Fruit fly (Drosophila melanogaster): ENCODE results near the gene CG7840.
A peak's percentile ranks its signal among the peaks of the same experiment; 100 is the strongest.

The CG7840 gene

DNA sequence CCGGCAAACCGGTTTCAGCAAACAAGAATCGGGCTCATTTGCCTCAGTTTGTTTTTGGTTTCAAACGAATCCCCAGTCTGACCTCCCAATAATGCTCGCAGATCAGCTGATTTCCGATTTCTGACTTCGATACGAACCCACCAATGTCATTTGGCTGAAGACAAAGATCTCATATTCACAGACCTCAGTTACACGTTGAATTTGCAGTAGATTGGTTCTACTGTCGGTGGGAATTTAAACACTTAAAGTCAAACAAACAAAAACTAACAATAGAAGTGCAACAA lies 21.8 kb downstream of the CG7840 start, which contains the start of gene CG14275:
Gene CG14275, plus strand, starts transcription at position 185 of the 284 bp plus-strand sequence.
- TF ChIP-seq CG31441 (GFP tag; IDR thresholded peaks at IDR 0.05): no peak
- TF ChIP-seq nerfin-2 (GFP tag; IDR thresholded peaks at IDR 0.05; ENCODE audit: partially characterized antibody): no peak
- no peak for TF ChIP-seq Aef1 (GFP tag; IDR thresholded peaks at IDR 0.05)
- TF ChIP-seq Sox102F (GFP tag; optimal IDR thresholded peaks at IDR 0.05): no peak
- peak in 1 of 2 experiments; percentile 11 for TF ChIP-seq crp (GFP tag; optimal IDR thresholded peaks at IDR 0.05)
- TF ChIP-seq CG3281 (GFP tag; optimal IDR thresholded peaks at IDR 0.05): no peak
- peak; percentile 36 for TF ChIP-seq CG13894 (tag; optimal IDR thresholded peaks at IDR 0.05)
- no peak for TF ChIP-seq CrebB (tag; optimal IDR thresholded peaks at IDR 0.05)
- 0 out of 4 replicates have a peak, but pooled peaks have one; percentile 4 for TF ChIP-seq chinmo (GFP tag; IDR thresholded peaks at IDR 0.05; ENCODE audit: partially characterized antibody)
- no peak for TF ChIP-seq gem (tag; optimal IDR thresholded peaks at IDR 0.05)
- no peak for TF ChIP-seq yki (optimal IDR thresholded peaks at IDR 0.05)
- no peak for TF ChIP-seq seq (GFP tag; IDR thresholded peaks at IDR 0.05)

DNA sequence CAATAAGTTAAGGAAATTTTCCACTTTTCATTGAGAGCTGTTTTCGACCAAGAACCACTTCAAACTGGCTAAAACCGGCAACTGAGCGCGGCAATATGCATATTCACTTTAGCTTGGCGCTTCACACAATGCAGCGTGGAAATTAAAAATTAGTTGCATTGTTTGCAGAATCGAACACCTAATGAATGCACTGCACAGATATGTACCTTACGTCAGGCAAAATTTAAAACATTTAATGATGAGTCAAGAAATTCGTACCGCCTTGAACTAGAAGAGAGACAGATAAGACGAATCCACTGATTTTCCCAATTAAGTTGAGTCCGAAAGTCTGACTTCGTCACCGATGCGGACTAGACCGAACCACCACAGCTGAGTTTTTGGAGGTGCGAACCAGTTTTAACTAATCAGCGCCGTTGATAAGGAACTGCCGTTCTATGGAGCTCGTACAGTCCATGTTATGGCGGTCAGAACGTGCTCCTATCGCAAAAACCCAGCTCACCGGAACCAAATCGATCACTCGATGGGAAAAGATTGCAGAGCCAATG lies 22.5 kb downstream of the CG7840 start:
- TF ChIP-seq chinmo (GFP tag; IDR thresholded peaks at IDR 0.05; ENCODE audit: partially characterized antibody) (peak; percentile 71; the same call in 2 of the 4 replicates), Opbp (GFP tag; IDR thresholded peaks at IDR 0.05; ENCODE audit: partially characterized antibody) (no peak), CG17328 (GFP tag; IDR thresholded peaks at IDR 0.05) (no peak), CG15514 (GFP tag; optimal IDR thresholded peaks at IDR 0.05) (peak; percentile 45), Chrac-16 (GFP tag; optimal IDR thresholded peaks at IDR 0.05) (no peak), CG1647 (GFP tag; optimal IDR thresholded peaks at IDR 0.05) (no peak), CG18764 (GFP tag; optimal IDR thresholded peaks at IDR 0.05) (no peak), Meics (GFP tag; optimal IDR thresholded peaks at IDR 0.05) (peak; percentile 54), lab (GFP tag; optimal IDR thresholded peaks at IDR 0.05) (no peak), BtbVII (GFP tag; optimal IDR thresholded peaks at IDR 0.05) (no peak), MBD-R2 (GFP tag; IDR thresholded peaks at IDR 0.05) (no peak), Pdp1 (GFP tag; optimal IDR thresholded peaks at IDR 0.05) (peak in 1 of 2 experiments; percentile 51), Nf-YC (tag; optimal IDR thresholded peaks at IDR 0.05) (no peak), Hsf (GFP tag; optimal IDR thresholded peaks at IDR 0.05) (no peak), Xbp1 (GFP tag; optimal IDR thresholded peaks at IDR 0.05) (no peak), CG34376 (GFP tag; optimal IDR thresholded peaks at IDR 0.05) (peak; percentile 64), Dip2 (GFP tag; IDR thresholded peaks at IDR 0.05) (no peak), CG3163 (GFP tag; optimal IDR thresholded peaks at IDR 0.05) (no peak), D19B (GFP tag; optimal IDR thresholded peaks at IDR 0.05) (no peak), gem (tag; optimal IDR thresholded peaks at IDR 0.05) (peak; percentile 61), pros (GFP tag; optimal IDR thresholded peaks at IDR 0.05) (no peak), CG4854 (GFP tag; optimal IDR thresholded peaks at IDR 0.05) (no peak), ash1 (GFP tag; optimal IDR thresholded peaks at IDR 0.05) (no peak), sug (tag; optimal IDR thresholded peaks at IDR 0.05) (peak; percentile 13), CG32532 (GFP tag; IDR thresholded peaks at IDR 0.05) (no peak), HHEX (GFP tag; optimal IDR thresholded peaks at IDR 0.05) (no peak), Tbp (GFP tag; optimal IDR thresholded peaks at IDR 0.05) (no peak), CG17186 (GFP tag; optimal IDR thresholded peaks at IDR 0.05) (no peak), CG14667 (GFP tag; IDR thresholded peaks at IDR 0.05) (no peak), B-H1 (GFP tag; IDR thresholded peaks at IDR 0.05) (no peak)

Data from whole organism, embryonic.